Worm (Caenorhabditis elegans): ENCODE results near the gene B0286.1.

- TF ChIP-seq madf-6 (GFP tag; IDR thresholded peaks at IDR 0.05) (no peak), tbx-9 (tag; optimal IDR thresholded peaks at IDR 0.05; ENCODE audit: borderline replicate concordance) (no peak), hsf-1 (GFP tag; IDR thresholded peaks at IDR 0.05) (no peak), die-1 (tag; optimal IDR thresholded peaks at IDR 0.05) (no peak), snpc-1.3 (tag; optimal IDR thresholded peaks at IDR 0.05; ENCODE audit: insufficient read depth) (no peak), snpc-1.1 (tag; optimal IDR thresholded peaks at IDR 0.05; ENCODE audit: insufficient read depth) (no peak), attf-6 (GFP tag; IDR thresholded peaks at IDR 0.05) (no peak), nhr-27 (tag; optimal IDR thresholded peaks at IDR 0.05) (no peak), ets-4 (GFP tag; optimal IDR thresholded peaks at IDR 0.05) (no peak), ama-1 (optimal IDR thresholded peaks at IDR 0.05) (no peak), ama-1 (GFP tag; optimal IDR thresholded peaks at IDR 0.05) (no peak), lin-54 (GFP tag; optimal IDR thresholded peaks at IDR 0.05) (no peak)
Observed at ce11 chrII:4369715-4370114, 8.6 kb upstream of the B0286.1 start.

All from whole organism, young adult.